Worm (Caenorhabditis elegans) whole organism, mixed stage, embryonic: ENCODE results near the gene T12A7.9.

ENCODE experiments used
- blmp-1 ChIP-seq: fragments of 150-350 bp; optimal IDR thresholded peaks from 2 replicates; lab custom pipeline; 2014; ENCODE audit warnings: missing biosample characterization, missing genetic modification characterization
- mep-1 ChIP-seq: fragments of 150-350 bp; optimal IDR thresholded peaks from 2 replicates; lab custom pipeline; 2017; ENCODE audit warnings: missing biosample characterization, missing genetic modification reagents, missing genetic modification characterization, inconsistent platforms
- unc-62 ChIP-seq: fragments of 150-350 bp; optimal IDR thresholded peaks from 2 replicates; lab custom pipeline; 2014; ENCODE audit warnings: missing biosample characterization, missing genetic modification reagents, missing genetic modification characterization

ce11 chrIV:11742406-11742805, 13.4 kb downstream of the T12A7.9 start, which contains the start of gene K01A6.5:
- TF ChIP-seq blmp-1 (tag; lab: Kevin White, UChicago) (no peak), unc-62 (no peak), mep-1 (no peak)
